Fruit fly (Drosophila melanogaster) whole organism, larva: ENCODE results near the gene comm3.

Source experiments
- noc ChIP-seq: fragments of 200-800 bp; sonication (Bioruptor generic); optimal IDR thresholded peaks from 3 replicates; lab custom pipeline; 2019; ENCODE audit warnings: missing biosample characterization, mild to moderate bottlenecking, missing genetic modification characterization, moderate library complexity

comm3 gene

dm6 chr3L:15637618-15638017 is 9.9 kb downstream of the comm3 start:
- TF ChIP-seq noc: no peak

DNA sequence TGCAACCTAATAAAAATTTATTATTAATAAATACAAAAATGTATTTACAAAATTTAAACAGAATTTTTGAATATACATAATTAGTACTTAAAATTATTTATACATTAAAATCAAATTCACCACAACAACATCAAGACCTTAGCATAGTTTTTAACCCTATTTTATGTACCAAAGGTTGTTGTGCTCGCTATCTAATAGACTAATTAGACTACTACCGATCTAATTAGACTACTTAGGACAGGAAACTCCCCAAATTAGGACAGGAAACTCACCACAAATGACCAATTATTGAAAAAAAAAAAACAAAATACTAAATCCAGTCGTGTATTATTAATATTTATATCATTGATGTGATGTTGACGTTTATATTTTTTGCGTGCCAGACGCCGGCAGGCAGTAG is 10.6 kb downstream of the comm3 start:
- TF ChIP-seq noc: no peak

- TF ChIP-seq noc: peak; percentile 52
Observed at dm6 chr3L:15636359-15636758, 11.2 kb downstream of the comm3 start.

dm6 chr3L:15634368-15635075 is 13.0 kb downstream of the comm3 start:
- TF ChIP-seq noc: peak; percentile 13

- TF ChIP-seq noc: no peak
Observed at dm6 chr3L:15632653-15633052, 14.9 kb downstream of the comm3 start.

dm6 chr3L:15631067-15631466 is 16.5 kb downstream of the comm3 start:
- no peak for TF ChIP-seq noc

DNA sequence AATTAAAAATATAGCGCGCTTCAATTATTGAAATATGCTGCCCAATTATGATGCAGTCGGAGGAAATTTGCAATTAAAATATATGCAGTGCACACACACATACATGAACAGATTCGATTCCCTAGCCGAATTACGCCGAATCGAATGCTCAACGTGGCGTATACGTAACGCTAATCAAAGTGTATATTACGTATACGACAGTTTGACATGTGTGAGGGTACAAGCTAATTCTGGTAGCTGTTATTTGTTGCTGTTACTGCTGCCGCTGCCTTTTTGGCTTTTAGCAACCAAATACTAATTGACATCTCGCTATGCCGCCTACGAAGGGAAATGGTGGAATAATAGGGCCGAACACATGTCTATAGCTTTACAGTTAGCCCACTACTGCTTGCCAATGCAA is 20.3 kb downstream of the comm3 start:
- no peak for TF ChIP-seq noc

- TF ChIP-seq noc: peak; percentile 93
Observed at dm6 chr3L:15625676-15626414, 21.7 kb downstream of the comm3 start.

DNA sequence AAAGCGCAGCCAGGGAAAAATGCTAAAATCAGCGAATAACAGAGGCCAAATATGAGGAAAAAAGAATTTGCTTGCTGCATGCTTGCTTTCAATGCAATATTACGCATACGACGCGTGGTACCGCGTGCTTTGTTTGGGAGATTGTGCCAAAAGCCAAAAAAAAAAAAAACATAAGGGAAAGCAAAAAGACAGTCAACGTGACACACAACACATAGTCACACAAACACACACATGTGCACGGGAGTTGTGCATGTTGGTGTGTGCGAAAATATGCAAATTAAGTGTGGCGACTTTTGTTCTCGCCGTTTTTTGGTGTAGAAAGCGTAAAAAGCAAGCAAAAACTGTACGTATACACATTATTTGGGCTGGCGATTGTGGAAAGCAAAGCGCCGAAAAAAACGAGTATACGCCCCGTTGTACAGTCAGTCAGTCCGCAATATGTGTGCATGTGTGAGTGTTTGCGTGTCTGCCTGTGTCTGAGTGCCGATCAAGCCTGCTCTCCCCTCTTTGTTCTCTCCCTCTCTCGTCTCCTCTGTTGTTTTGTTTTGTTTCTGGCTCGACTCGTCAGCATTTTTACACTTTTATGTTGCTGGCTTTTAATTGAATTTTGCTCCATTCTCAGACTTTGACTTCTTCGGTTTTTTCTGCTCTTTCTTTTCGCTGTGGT is 22.5 kb downstream of the comm3 start:
- TF ChIP-seq noc: no peak

dm6 chr3L:15624097-15624496 is 23.5 kb downstream of the comm3 start:
- no peak for TF ChIP-seq noc

- peak; percentile 60 for TF ChIP-seq noc
Observed at dm6 chr3L:15619626-15620247, 27.8 kb downstream of the comm3 start, which contains the start of gene Phs. Gene Phs, plus strand, starts transcription at chr3L:15619901.

- no peak for TF ChIP-seq noc
Observed at dm6 chr3L:15616900-15617299, 30.7 kb downstream of the comm3 start.

DNA sequence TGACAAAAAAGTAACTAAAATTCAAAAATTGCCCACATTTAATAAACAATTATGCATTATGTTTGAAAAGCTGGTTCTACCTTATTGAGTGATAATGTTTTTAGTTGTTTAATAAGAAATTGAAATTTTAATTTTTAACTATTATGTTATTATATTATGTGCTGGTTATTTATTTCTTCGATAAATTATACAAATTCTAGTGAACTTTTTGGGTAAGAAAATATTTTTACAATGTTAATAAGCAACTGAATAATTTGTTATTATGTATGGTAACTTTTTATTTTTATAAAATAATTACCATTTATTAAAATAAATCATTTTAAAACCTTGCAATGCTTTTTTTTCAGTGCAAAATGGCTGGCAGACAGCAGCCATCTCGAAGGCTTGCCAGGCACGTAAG is 31.1 kb downstream of the comm3 start:
- no peak for TF ChIP-seq noc

dm6 chr3L:15612728-15613127 is 34.8 kb downstream of the comm3 start, which contains the start of gene CG13449:
Gene CG13449, minus strand, starts transcription at chr3L:15612828.
- TF ChIP-seq noc: no peak

- TF ChIP-seq noc: no peak
Observed at dm6 chr3L:15610109-15610508, 37.5 kb downstream of the comm3 start, which contains the start of gene CG7650. Gene CG7650, minus strand, starts transcription at chr3L:15610386.

- no peak for TF ChIP-seq noc
Observed at dm6 chr3L:15604979-15605378, 42.6 kb downstream of the comm3 start.

DNA sequence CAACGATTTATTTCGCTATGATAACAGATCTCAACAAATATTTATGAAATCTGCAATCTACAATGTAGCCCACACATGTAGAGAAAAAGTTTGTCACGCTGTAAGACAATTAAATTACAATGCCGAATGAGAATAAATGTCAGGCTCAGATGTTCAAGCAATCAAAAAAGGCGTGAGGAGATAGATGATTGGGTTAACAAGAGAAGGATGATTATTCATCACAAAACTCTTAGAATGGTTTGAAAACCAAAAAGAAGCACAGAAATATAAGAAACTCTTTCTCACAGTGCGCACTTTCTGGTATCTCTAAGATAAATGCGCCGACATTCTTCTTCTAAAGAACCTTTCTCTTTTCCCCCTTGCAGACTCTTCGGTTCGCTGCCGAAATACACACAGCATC is 47.5 kb downstream of the comm3 start:
- TF ChIP-seq noc: no peak
